Worm (Caenorhabditis elegans): ENCODE results near the gene hsp-1.

Gene hsp-1

ce11 chrIV:17249691-17250181 is 29.0 kb upstream of the hsp-1 start, which contains the start of gene eelo-2:
TSS of gene eelo-2 (plus strand) at chrIV:17250131.
- TF ChIP-seq daf-12 (tag; optimal IDR thresholded peaks at IDR 0.05) = peak; percentile 40
- peak; percentile 100 for TF ChIP-seq lin-15B (tag; optimal IDR thresholded peaks at IDR 0.05)
- peak; percentile 72 for TF ChIP-seq elt-1 (tag; optimal IDR thresholded peaks at IDR 0.05)
- no peak for TF ChIP-seq sea-2 (GFP tag; optimal IDR thresholded peaks at IDR 0.05)
- no peak for TF ChIP-seq fkh-2 (tag; optimal IDR thresholded peaks at IDR 0.05)
- peak; percentile 94 for TF ChIP-seq fkh-10 (GFP tag; optimal IDR thresholded peaks at IDR 0.05)
- TF ChIP-seq ceh-82 (tag; optimal IDR thresholded peaks at IDR 0.05) = peak; percentile 96
- peak; percentile 91 for TF ChIP-seq nhr-76 (tag; optimal IDR thresholded peaks at IDR 0.05)
- peak; percentile 35 for TF ChIP-seq ceh-16 (tag; optimal IDR thresholded peaks at IDR 0.05)
- TF ChIP-seq R02D3.7 (tag; optimal IDR thresholded peaks at IDR 0.05) = peak; percentile 93
- TF ChIP-seq eor-1 (tag; optimal IDR thresholded peaks at IDR 0.05) = no peak
- peak; percentile 96 for TF ChIP-seq lsy-12 (tag; optimal IDR thresholded peaks at IDR 0.05)
- peak; percentile 64 for TF ChIP-seq fos-1 (tag; optimal IDR thresholded peaks at IDR 0.05)
- peak; percentile 40 for TF ChIP-seq nhr-67 (tag; optimal IDR thresholded peaks at IDR 0.05)
- peak; percentile 88 for TF ChIP-seq nhr-77 (tag; optimal IDR thresholded peaks at IDR 0.05)
- TF ChIP-seq mdl-1 (tag; optimal IDR thresholded peaks at IDR 0.05) = no peak
- TF ChIP-seq nhr-23 (tag; optimal IDR thresholded peaks at IDR 0.05) = peak; percentile 99
- TF ChIP-seq egl-5 (tag; optimal IDR thresholded peaks at IDR 0.05) = peak; percentile 93
- no peak for TF ChIP-seq ztf-11 (tag; optimal IDR thresholded peaks at IDR 0.05)
- TF ChIP-seq nhr-12 (tag; optimal IDR thresholded peaks at IDR 0.05) = no peak
- TF ChIP-seq ceh-9 (tag; optimal IDR thresholded peaks at IDR 0.05) = no peak
- peak; percentile 91 for TF ChIP-seq ztf-4 (tag; optimal IDR thresholded peaks at IDR 0.05)
- TF ChIP-seq nhr-43 (tag; optimal IDR thresholded peaks at IDR 0.05; ENCODE audit: poor library complexity, severe bottlenecking) = peak; percentile 98
- peak; percentile 88 for TF ChIP-seq ama-1 (optimal IDR thresholded peaks at IDR 0.05)
- TF ChIP-seq mml-1 (tag; optimal IDR thresholded peaks at IDR 0.05) = no peak
- TF ChIP-seq ceh-28 (tag; optimal IDR thresholded peaks at IDR 0.05) = peak; percentile 94
- TF ChIP-seq egl-27 (tag; optimal IDR thresholded peaks at IDR 0.05) = peak; percentile 90
- peak; percentile 48 for TF ChIP-seq unc-39 (tag; optimal IDR thresholded peaks at IDR 0.05)
- peak; percentile 97 for TF ChIP-seq snpc-4 (tag; optimal IDR thresholded peaks at IDR 0.05)
- TF ChIP-seq unc-62 (GFP tag; optimal IDR thresholded peaks at IDR 0.05) = peak; percentile 65
- peak; percentile 90 for TF ChIP-seq elt-2 (tag; optimal IDR thresholded peaks at IDR 0.05)
- peak; percentile 96 for TF ChIP-seq skn-1 (tag; optimal IDR thresholded peaks at IDR 0.05)
- peak; percentile 82 for TF ChIP-seq nhr-28 (tag; optimal IDR thresholded peaks at IDR 0.05)
- TF ChIP-seq pqm-1 (tag; optimal IDR thresholded peaks at IDR 0.05) = peak; percentile 86
- peak; percentile 97 for TF ChIP-seq jun-1 (tag; optimal IDR thresholded peaks at IDR 0.05)
- peak; percentile 96 for TF ChIP-seq hmg-11 (tag; optimal IDR thresholded peaks at IDR 0.05)
- TF ChIP-seq pha-4 (tag; optimal IDR thresholded peaks at IDR 0.05) = peak; percentile 100
- peak; percentile 96 for TF ChIP-seq tbx-2 (tag; optimal IDR thresholded peaks at IDR 0.05)
- peak; percentile 99 for TF ChIP-seq lin-39 (tag; optimal IDR thresholded peaks at IDR 0.05)
- TF ChIP-seq nhr-11 (tag; optimal IDR thresholded peaks at IDR 0.05) = peak; percentile 94
- peak; percentile 99 for TF ChIP-seq nhr-25 (tag; optimal IDR thresholded peaks at IDR 0.05)
- TF ChIP-seq nhr-237 (tag; optimal IDR thresholded peaks at IDR 0.05) = peak; percentile 54
- TF ChIP-seq nfya-1 (tag; optimal IDR thresholded peaks at IDR 0.05; ENCODE audit: insufficient read depth) = peak; percentile 98
- peak; percentile 75 for TF ChIP-seq aly-2 (tag; optimal IDR thresholded peaks at IDR 0.05)
- peak; percentile 90 for TF ChIP-seq zag-1 (tag; optimal IDR thresholded peaks at IDR 0.05)
- peak in 1 of 3 experiments; percentile 73 for TF ChIP-seq elt-3 (tag; optimal IDR thresholded peaks at IDR 0.05)
- TF ChIP-seq ZK546.5 (tag; optimal IDR thresholded peaks at IDR 0.05) = peak; percentile 59
